Fruit fly (Drosophila melanogaster): ENCODE results near the gene rudhira.

Gene rudhira

DNA sequence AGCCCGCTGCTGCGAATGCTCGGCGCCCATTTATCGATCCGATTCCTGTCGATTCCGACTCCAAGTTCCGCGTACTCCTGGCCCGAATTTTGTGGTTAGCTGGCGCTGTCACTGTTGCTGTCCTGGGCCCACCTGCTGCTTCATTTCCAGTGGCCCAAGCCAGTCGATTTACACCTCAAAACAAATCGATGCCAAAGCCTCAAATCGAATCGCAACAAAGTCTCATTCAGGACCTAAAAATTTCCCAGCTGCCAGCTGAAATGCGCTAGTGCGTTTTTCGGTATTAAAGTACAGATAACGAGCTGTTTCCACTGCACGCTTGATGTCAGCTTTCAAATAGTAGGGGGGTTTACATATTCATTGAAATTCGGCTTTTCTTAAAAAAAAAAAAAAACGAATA, 55.8 kb downstream of the rudhira start, which contains the start of gene BORCS5 (continued):
- TF ChIP-seq MBD-R2 (GFP tag; IDR thresholded peaks at IDR 0.05) = peak; percentile 72
- no peak for TF ChIP-seq H2.0 (GFP tag; IDR thresholded peaks at IDR 0.05)
- TF ChIP-seq Hsf (GFP tag; optimal IDR thresholded peaks at IDR 0.05) = peak; percentile 2
- TF ChIP-seq CG3726 (GFP tag; IDR thresholded peaks at IDR 0.05) = no peak
- peak; percentile 30 for TF ChIP-seq CG14710 (tag; optimal IDR thresholded peaks at IDR 0.05)
- no peak for TF ChIP-seq kay (GFP tag; optimal IDR thresholded peaks at IDR 0.05)
- peak; percentile 80 for TF ChIP-seq wek (GFP tag; optimal IDR thresholded peaks at IDR 0.05)
- TF ChIP-seq Sry-δ (GFP tag; optimal IDR thresholded peaks at IDR 0.05) = peak; percentile 43
- peak; percentile 1 for TF ChIP-seq CG2120 (GFP tag; optimal IDR thresholded peaks at IDR 0.05)
- no peak for TF ChIP-seq zf30C (GFP tag; optimal IDR thresholded peaks at IDR 0.05)
- no peak for TF ChIP-seq jigr1 (GFP tag; IDR thresholded peaks at IDR 0.05)
- TF ChIP-seq mld (GFP tag; IDR thresholded peaks at IDR 0.05; ENCODE audit: partially characterized antibody) = no peak
- TF ChIP-seq chinmo (GFP tag; IDR thresholded peaks at IDR 0.05; ENCODE audit: partially characterized antibody) = 0 out of 4 replicates have a peak, but pooled peaks have one; percentile 15
- TF ChIP-seq YL-1 (GFP tag; optimal IDR thresholded peaks at IDR 0.05) = peak; percentile 19
- TF ChIP-seq CG7357 (GFP tag; IDR thresholded peaks at IDR 0.05) = peak; percentile 90
- peak; percentile 70 for TF ChIP-seq onecut (GFP tag; IDR thresholded peaks at IDR 0.05)
- peak; percentile 32 for TF ChIP-seq Ets97D (GFP tag; optimal IDR thresholded peaks at IDR 0.05)
- 0 out of 2 replicates have a peak, but pooled peaks have one; percentile 18 for TF ChIP-seq E2f2 (GFP tag; IDR thresholded peaks at IDR 0.05)
- no peak for TF ChIP-seq Elba2 (GFP tag; optimal IDR thresholded peaks at IDR 0.05)
- peak; percentile 21 for TF ChIP-seq Lhr (GFP tag; optimal IDR thresholded peaks at IDR 0.05)
- TF ChIP-seq p53 (GFP tag; optimal IDR thresholded peaks at IDR 0.05) = no peak
- TF ChIP-seq bab2 (GFP tag; optimal IDR thresholded peaks at IDR 0.05) = no peak
- TF ChIP-seq CG9797 (GFP tag; optimal IDR thresholded peaks at IDR 0.05) = peak; percentile 15
- TF ChIP-seq Atf-2 (GFP tag; optimal IDR thresholded peaks at IDR 0.05) = no peak
- TF ChIP-seq CG7745 (tag; optimal IDR thresholded peaks at IDR 0.05) = no peak
- TF ChIP-seq CG10431 (GFP tag; optimal IDR thresholded peaks at IDR 0.05) = no peak
- TF ChIP-seq gfzf (GFP tag; optimal IDR thresholded peaks at IDR 0.05) = peak; percentile 77
- peak; percentile 42 for TF ChIP-seq CG4617 (GFP tag; optimal IDR thresholded peaks at IDR 0.05; ENCODE audit: borderline replicate concordance)
- TF ChIP-seq Ptx1 (GFP tag; IDR thresholded peaks at IDR 0.05) = 0 out of 2 replicates have a peak, but pooled peaks have one; percentile 13
- TF ChIP-seq CG10267 (tag; optimal IDR thresholded peaks at IDR 0.05) = peak; percentile 1
- TF ChIP-seq exex (tag; optimal IDR thresholded peaks at IDR 0.05) = no peak
- TF ChIP-seq Dll (GFP tag; IDR thresholded peaks at IDR 0.05; ENCODE audit: partially characterized antibody) = 0 out of 4 replicates have a peak, but pooled peaks have one; percentile 12
- TF ChIP-seq bsh (GFP tag; optimal IDR thresholded peaks at IDR 0.05) = peak in 1 of 2 experiments; percentile 8
- TF ChIP-seq stwl (tag; optimal IDR thresholded peaks at IDR 0.05) = peak; percentile 41
- TF ChIP-seq CG1024 (GFP tag; IDR thresholded peaks at IDR 0.05) = peak; percentile 47
- TF ChIP-seq Dp (GFP tag; optimal IDR thresholded peaks at IDR 0.05) = peak; percentile 20
- peak; percentile 78 for TF ChIP-seq CG30020 (tag; optimal IDR thresholded peaks at IDR 0.05)
- TF ChIP-seq ci (GFP tag; IDR thresholded peaks at IDR 0.05) = no peak
- TF ChIP-seq unpg (GFP tag; optimal IDR thresholded peaks at IDR 0.05) = no peak
- 0 out of 3 replicates have a peak, but pooled peaks have one; percentile 15 for TF ChIP-seq dysf (GFP tag; IDR thresholded peaks at IDR 0.05)
- TF ChIP-seq pan (optimal IDR thresholded peaks at IDR 0.05) = no peak
- peak in 1 of 2 experiments; percentile 7 for TF ChIP-seq pan (GFP tag; optimal IDR thresholded peaks at IDR 0.05 in 1 of 2, IDR thresholded peaks at IDR 0.05 in 1 of 2)
- 0 out of 2 replicates have a peak, but pooled peaks have one; percentile 11 for TF ChIP-seq Rfx (GFP tag; IDR thresholded peaks at IDR 0.05)

Measured in whole organism, embryonic.